Worm (Caenorhabditis elegans): ENCODE results near the gene col-83.

The col-83 gene

ce11 chrII:11045872-11046271 lies at the start of gene col-83:
Gene col-83 (minus strand): TSS chrII:11045972.
- TF ChIP-seq hlh-1 (tag; optimal IDR thresholded peaks at IDR 0.05) (no peak), nhr-28 (tag; optimal IDR thresholded peaks at IDR 0.05) (no peak), lin-32 (GFP tag; optimal IDR thresholded peaks at IDR 0.05) (no peak), nhr-237 (tag; optimal IDR thresholded peaks at IDR 0.05) (no peak), lsy-2 (tag; optimal IDR thresholded peaks at IDR 0.05) (no peak), sem-2 (GFP tag; optimal IDR thresholded peaks at IDR 0.05) (no peak), unc-39 (tag; optimal IDR thresholded peaks at IDR 0.05) (no peak), nhr-12 (tag; optimal IDR thresholded peaks at IDR 0.05) (no peak), ces-1 (GFP tag; optimal IDR thresholded peaks at IDR 0.05) (no peak), ceh-43 (GFP tag; optimal IDR thresholded peaks at IDR 0.05) (no peak), ztf-11 (tag; optimal IDR thresholded peaks at IDR 0.05) (no peak), ceh-83 (GFP tag; optimal IDR thresholded peaks at IDR 0.05) (no peak), sptf-1 (tag; optimal IDR thresholded peaks at IDR 0.05) (no peak), ceh-39 (tag; optimal IDR thresholded peaks at IDR 0.05) (no peak), lin-13 (tag; optimal IDR thresholded peaks at IDR 0.05) (no peak), tbx-8 (GFP tag; optimal IDR thresholded peaks at IDR 0.05) (no peak)

ce11 chrII:11094431-11094830 lies 48.7 kb upstream of the col-83 start:
- TF ChIP-seq ham-2 (GFP tag; optimal IDR thresholded peaks at IDR 0.05) (no peak), lin-13 (tag; optimal IDR thresholded peaks at IDR 0.05) (no peak), unc-120 (tag; optimal IDR thresholded peaks at IDR 0.05; ENCODE audit: poor library complexity, severe bottlenecking) (no peak), tbx-8 (GFP tag; optimal IDR thresholded peaks at IDR 0.05) (no peak), cnd-1 (tag; optimal IDR thresholded peaks at IDR 0.05) (no peak), bed-3 (GFP tag; optimal IDR thresholded peaks at IDR 0.05) (no peak), nhr-76 (tag; optimal IDR thresholded peaks at IDR 0.05) (no peak), unc-62 (GFP tag; optimal IDR thresholded peaks at IDR 0.05) (no peak), elt-3 (tag; optimal IDR thresholded peaks at IDR 0.05) (no peak), snpc-4 (tag; optimal IDR thresholded peaks at IDR 0.05) (no peak), ces-1 (GFP tag; optimal IDR thresholded peaks at IDR 0.05) (no peak)

DNA sequence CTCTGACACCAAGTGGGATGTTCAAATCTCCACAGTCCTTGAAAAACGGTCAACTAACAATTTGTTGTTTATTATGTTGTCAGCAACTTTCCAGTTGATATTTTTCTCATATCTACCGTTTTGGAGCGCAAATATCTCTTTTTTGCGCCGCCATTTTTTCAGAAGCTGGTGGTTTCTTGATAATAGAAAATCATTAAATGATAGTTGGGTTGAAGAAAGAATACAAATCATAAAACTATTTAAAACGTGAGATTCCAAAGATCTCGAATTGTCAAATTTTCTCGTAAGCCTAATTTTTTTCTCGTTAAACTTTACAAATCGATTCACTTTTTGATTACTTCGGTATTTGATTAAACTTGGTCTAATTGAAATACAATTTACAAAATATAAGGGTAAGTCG lies 46.6 kb upstream of the col-83 start, which contains the start of gene rpl-42:
TSS of gene rpl-42 (plus strand) at position 301 of the 400 bp plus-strand sequence.
- TF ChIP-seq nhr-28 (tag; optimal IDR thresholded peaks at IDR 0.05) (no peak), flh-1 (GFP tag; optimal IDR thresholded peaks at IDR 0.05) (no peak), blmp-1 (tag; optimal IDR thresholded peaks at IDR 0.05) (no peak), ztf-11 (tag; optimal IDR thresholded peaks at IDR 0.05) (no peak), ceh-43 (GFP tag; optimal IDR thresholded peaks at IDR 0.05) (no peak), M03D4.4 (tag; optimal IDR thresholded peaks at IDR 0.05) (no peak), lin-13 (tag; optimal IDR thresholded peaks at IDR 0.05) (no peak), unc-62 (GFP tag; optimal IDR thresholded peaks at IDR 0.05) (no peak), sem-2 (GFP tag; optimal IDR thresholded peaks at IDR 0.05) (no peak), unc-120 (tag; optimal IDR thresholded peaks at IDR 0.05; ENCODE audit: poor library complexity, severe bottlenecking) (no peak), cnd-1 (tag; optimal IDR thresholded peaks at IDR 0.05) (no peak), nhr-12 (tag; optimal IDR thresholded peaks at IDR 0.05) (no peak), bed-3 (GFP tag; optimal IDR thresholded peaks at IDR 0.05) (no peak), tbx-8 (GFP tag; optimal IDR thresholded peaks at IDR 0.05) (no peak), mab-5 (tag; optimal IDR thresholded peaks at IDR 0.05) (no peak), mls-2 (tag; optimal IDR thresholded peaks at IDR 0.05) (no peak), ceh-83 (GFP tag; optimal IDR thresholded peaks at IDR 0.05) (no peak), pha-4 (tag; optimal IDR thresholded peaks at IDR 0.05) (no peak), mep-1 (tag; optimal IDR thresholded peaks at IDR 0.05) (no peak)

ce11 chrII:11091577-11091976 lies 45.8 kb upstream of the col-83 start:
- TF ChIP-seq ces-1 (GFP tag; optimal IDR thresholded peaks at IDR 0.05) = peak; percentile 87
- TF ChIP-seq ham-2 (GFP tag; optimal IDR thresholded peaks at IDR 0.05) = no peak

DNA sequence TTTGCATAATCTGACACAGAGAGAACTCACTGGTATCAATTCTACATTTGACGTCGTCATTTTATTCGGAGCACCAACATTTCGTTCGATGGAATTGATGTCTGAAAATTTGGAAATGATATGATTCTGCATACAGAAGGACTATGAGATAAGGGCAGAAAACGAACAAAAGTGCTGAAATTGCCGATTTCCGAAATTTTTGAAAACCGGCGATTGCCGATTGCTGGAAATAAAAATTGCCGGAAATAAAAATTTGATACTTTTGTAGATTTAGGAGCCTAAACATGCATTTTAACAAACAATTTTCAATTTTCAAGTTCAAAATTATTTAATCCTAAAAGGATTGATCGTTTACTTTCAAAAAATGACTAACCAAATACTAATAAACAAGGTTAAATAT lies 43.6 kb upstream of the col-83 start, which contains the start of gene unc-53:
TSS of gene unc-53 (minus strand) at position 101 of the 400 bp plus-strand sequence.
- TF ChIP-seq zip-8 (tag; optimal IDR thresholded peaks at IDR 0.05) (no peak), flh-1 (GFP tag; optimal IDR thresholded peaks at IDR 0.05) (no peak), ham-2 (GFP tag; optimal IDR thresholded peaks at IDR 0.05) (no peak), ces-1 (GFP tag; optimal IDR thresholded peaks at IDR 0.05) (no peak), ceh-83 (GFP tag; optimal IDR thresholded peaks at IDR 0.05) (no peak), mab-5 (tag; optimal IDR thresholded peaks at IDR 0.05) (no peak), ztf-11 (tag; optimal IDR thresholded peaks at IDR 0.05) (no peak), nhr-2 (tag; optimal IDR thresholded peaks at IDR 0.05) (no peak), elt-1 (tag; optimal IDR thresholded peaks at IDR 0.05; ENCODE audit: borderline replicate concordance, insufficient read depth) (no peak), tbx-8 (GFP tag; optimal IDR thresholded peaks at IDR 0.05) (no peak), lin-13 (tag; optimal IDR thresholded peaks at IDR 0.05) (no peak), unc-120 (tag; optimal IDR thresholded peaks at IDR 0.05; ENCODE audit: poor library complexity, severe bottlenecking) (no peak), drap-1 (GFP tag; optimal IDR thresholded peaks at IDR 0.05) (no peak), elt-3 (tag; optimal IDR thresholded peaks at IDR 0.05) (no peak), pha-4 (tag; optimal IDR thresholded peaks at IDR 0.05) (no peak), sem-2 (GFP tag; optimal IDR thresholded peaks at IDR 0.05) (no peak), hlh-1 (tag; optimal IDR thresholded peaks at IDR 0.05) (no peak)

All from whole organism, mixed stage, embryonic.